Worm (Caenorhabditis elegans) whole organism, early embryonic: ENCODE results near the gene ttr-21.
A peak's percentile ranks its signal among the peaks of the same experiment; 100 is the strongest.

Source experiments
- B0310.2 ChIP-seq: sonication (generic microtip); optimal IDR thresholded peaks from 2 replicates; lab custom pipeline; 2016; ENCODE audit warnings: mild to moderate bottlenecking, missing genetic modification characterization, missing compliant biosample characterization
- F13C5.2 ChIP-seq: sonication (generic microtip); optimal IDR thresholded peaks from 2 replicates; lab custom pipeline; 2017; ENCODE audit warnings: mild to moderate bottlenecking, missing genetic modification characterization, inconsistent platforms, missing compliant biosample characterization
- aly-1 ChIP-seq: sonication (generic microtip); optimal IDR thresholded peaks from 2 replicates; lab custom pipeline; 2016; ENCODE audit warnings: missing genetic modification characterization, missing compliant biosample characterization
- ama-1 ChIP-seq: fragments of 150-350 bp; optimal IDR thresholded peaks from 2 replicates; lab custom pipeline; 2014
- ceh-13 ChIP-seq: fragments of 200-800 bp; sonication (Bioruptor generic); optimal IDR thresholded peaks from 2 replicates; lab custom pipeline; 2018; ENCODE audit warnings: mild to moderate bottlenecking, missing genetic modification characterization, missing compliant biosample characterization
- ceh-36 ChIP-seq: sonication (generic microtip); optimal IDR thresholded peaks from 2 replicates; lab custom pipeline; 2016; ENCODE audit warnings: missing genetic modification characterization, inconsistent platforms, missing compliant biosample characterization
- ets-7 ChIP-seq: sonication (generic microtip); optimal IDR thresholded peaks from 2 replicates; lab custom pipeline; 2016; ENCODE audit warnings: missing genotype, missing genetic modification characterization, missing compliant biosample characterization
- flt-1 ChIP-seq: fragments of 200-800 bp; sonication (Bioruptor generic); IDR thresholded peaks from 2 replicates; pipeline ENCODE4 v1.3.6; 2022; ENCODE audit warnings: missing genetic modification characterization, missing compliant biosample characterization
- hmbx-1 ChIP-seq: sonication (generic microtip); optimal IDR thresholded peaks from 2 replicates; lab custom pipeline; 2016; ENCODE audit warnings: mild to moderate bottlenecking, missing genetic modification characterization, missing compliant biosample characterization
- hmg-4 ChIP-seq: fragments of 200-800 bp; sonication (Bioruptor generic); optimal IDR thresholded peaks from 2 replicates; lab custom pipeline; 2018; ENCODE audit warnings: mild to moderate bottlenecking, missing genetic modification characterization, missing compliant biosample characterization
- hnd-1 ChIP-seq: sonication (generic microtip); optimal IDR thresholded peaks from 2 replicates; lab custom pipeline; 2016; ENCODE audit warnings: missing genetic modification characterization, missing compliant biosample characterization
- pes-1 ChIP-seq: fragments of 200-800 bp; sonication (Bioruptor generic); IDR thresholded peaks from 2 replicates; pipeline ENCODE4 v1.3.6; 2022; ENCODE audit warnings: missing genetic modification reagents, missing genetic modification characterization, missing compliant biosample characterization
- scrt-1 ChIP-seq: fragments of 200-800 bp; sonication (Bioruptor generic); IDR thresholded peaks from 2 replicates; pipeline ENCODE4 v1.3.6; 2022; ENCODE audit warnings: missing genetic modification characterization, missing compliant biosample characterization
- sea-1 ChIP-seq: fragments of 200-800 bp; sonication (Bioruptor generic); conservative IDR thresholded peaks from 2 replicates; pipeline ENCODE4 v1.3.6; 2022; ENCODE audit warnings: missing genetic modification characterization, missing compliant biosample characterization
- tbx-11 ChIP-seq: fragments of 200-800 bp; sonication (Bioruptor generic); IDR thresholded peaks from 2 replicates; pipeline ENCODE4 v1.3.6; 2022; ENCODE audit warnings: missing genetic modification characterization, missing compliant biosample characterization
- tbx-37 ChIP-seq: fragments of 200-800 bp; sonication (Bioruptor generic); conservative IDR thresholded peaks from 2 replicates; pipeline ENCODE4 v1.3.6; 2022; ENCODE audit warnings: missing genetic modification reagents, missing genetic modification characterization, missing compliant biosample characterization
- tra-4 ChIP-seq: sonication (generic microtip); optimal IDR thresholded peaks from 2 replicates; lab custom pipeline; 2017; ENCODE audit warnings: missing genetic modification characterization, missing compliant biosample characterization

The ttr-21 gene

ce11 chrV:13812931-13813330 lies 41.3 kb downstream of the ttr-21 start, which contains the start of gene ceh-24:
Gene ceh-24 (plus strand): TSS chrV:13813231.
- TF ChIP-seq ama-1 (lab: Kevin White, UChicago) (no peak), tbx-11 (GFP tag; lab: Robert Waterston, UW) (no peak), flt-1 (GFP tag; lab: Robert Waterston, UW) (no peak), F13C5.2 (tag; lab: Kevin White, UChicago) (no peak), tra-4 (tag; lab: Kevin White, UChicago) (no peak), sea-1 (GFP tag; lab: Robert Waterston, UW) (no peak)

- TF ChIP-seq ets-7 (tag; lab: Kevin White, UChicago) (no peak), B0310.2 (tag; lab: Kevin White, UChicago) (no peak), ceh-36 (tag; lab: Kevin White, UChicago) (no peak), sea-1 (GFP tag; lab: Robert Waterston, UW) (no peak), tbx-37 (GFP tag; lab: Robert Waterston, UW) (no peak), aly-1 (tag; lab: Kevin White, UChicago) (no peak), pes-1 (GFP tag; lab: Robert Waterston, UW) (no peak), hnd-1 (no peak), scrt-1 (GFP tag; lab: Robert Waterston, UW) (no peak), ceh-13 (no peak), hmbx-1 (tag; lab: Kevin White, UChicago) (no peak), ama-1 (lab: Kevin White, UChicago) (no peak), flt-1 (GFP tag; lab: Robert Waterston, UW) (no peak), hmg-4 (GFP tag; lab: Kevin White, UChicago) (no peak), F13C5.2 (tag; lab: Kevin White, UChicago) (no peak), tra-4 (tag; lab: Kevin White, UChicago) (no peak), tbx-11 (GFP tag; lab: Robert Waterston, UW) (no peak)
Measured at ce11 chrV:13812330-13812729, 41.9 kb downstream of the ttr-21 start.

- TF ChIP-seq F13C5.2 (tag; lab: Kevin White, UChicago) (peak; percentile 44), scrt-1 (GFP tag; lab: Robert Waterston, UW) (no peak), hnd-1 (no peak), aly-1 (tag; lab: Kevin White, UChicago) (peak; percentile 63), hmg-4 (GFP tag; lab: Kevin White, UChicago) (peak; percentile 88), ceh-13 (no peak), ama-1 (lab: Kevin White, UChicago) (no peak), tbx-37 (GFP tag; lab: Robert Waterston, UW) (no peak), flt-1 (GFP tag; lab: Robert Waterston, UW) (no peak), sea-1 (GFP tag; lab: Robert Waterston, UW) (no peak), tra-4 (tag; lab: Kevin White, UChicago) (no peak), tbx-11 (GFP tag; lab: Robert Waterston, UW) (no peak)
Measured at ce11 chrV:13808462-13808867, 45.7 kb downstream of the ttr-21 start.

- TF ChIP-seq ets-7 (tag; lab: Kevin White, UChicago) (no peak), sea-1 (GFP tag; lab: Robert Waterston, UW) (no peak), scrt-1 (GFP tag; lab: Robert Waterston, UW) (no peak), ceh-36 (tag; lab: Kevin White, UChicago) (no peak), tra-4 (tag; lab: Kevin White, UChicago) (no peak), pes-1 (GFP tag; lab: Robert Waterston, UW) (no peak), ama-1 (lab: Kevin White, UChicago) (no peak), F13C5.2 (tag; lab: Kevin White, UChicago) (no peak), tbx-11 (GFP tag; lab: Robert Waterston, UW) (no peak), ceh-13 (no peak), aly-1 (tag; lab: Kevin White, UChicago) (no peak), hnd-1 (no peak)
Measured at ce11 chrV:13807232-13807631, 47.0 kb downstream of the ttr-21 start, which contains the start of gene swan-1. Gene swan-1 (minus strand): TSS chrV:13807237.

- peak; percentile 22 for TF ChIP-seq ama-1 (lab: Kevin White, UChicago)
- no peak for TF ChIP-seq hnd-1
- TF ChIP-seq hmg-4 (GFP tag; lab: Kevin White, UChicago), result no peak
- 0 out of 2 replicates have a peak, but pooled peaks have one; percentile 40 for TF ChIP-seq sea-1 (GFP tag; lab: Robert Waterston, UW)
- TF ChIP-seq scrt-1 (GFP tag; lab: Robert Waterston, UW), result no peak
Measured at ce11 chrV:13803902-13804301, 50.3 kb downstream of the ttr-21 start, which contains the start of gene swan-2. Gene swan-2 (minus strand): TSS chrV:13804281.
